Worm (Caenorhabditis elegans): ENCODE measurements around the gene asp-12.

- TF ChIP-seq ceh-82 (tag; optimal IDR thresholded peaks at IDR 0.05) (no peak), egl-27 (tag; optimal IDR thresholded peaks at IDR 0.05) (no peak), nhr-10 (tag; optimal IDR thresholded peaks at IDR 0.05) (no peak), nhr-12 (tag; optimal IDR thresholded peaks at IDR 0.05) (no peak), lsy-2 (tag; optimal IDR thresholded peaks at IDR 0.05) (no peak)
These were observed 45.6 kb upstream of the asp-12 start for ce11 chrV:8223417-8223816.
